Fruit fly (Drosophila melanogaster) whole organism, embryonic: ENCODE results near the gene Grip91.

Source experiments
- Atf3 ChIP-seq: fragments of 200-800 bp; sonication (Bioruptor generic); optimal IDR thresholded peaks from 3 replicates; lab custom pipeline; 2016; ENCODE audit warnings: missing biosample characterization, missing genetic modification characterization
- Bdp1 ChIP-seq: fragments of 200-800 bp; sonication (Bioruptor generic); optimal IDR thresholded peaks from 3 replicates; lab custom pipeline; 2016; ENCODE audit warnings: missing biosample characterization, missing genetic modification characterization
- Blimp-1 ChIP-seq: fragments of 200-800 bp; sonication (Bioruptor generic); optimal IDR thresholded peaks from 3 replicates; lab custom pipeline; 2018; ENCODE audit warnings: missing biosample characterization, missing genetic modification characterization, mild to moderate bottlenecking, moderate library complexity, missing genetic modification reagents
- CG10267 ChIP-seq: fragments of 200-800 bp; sonication (Bioruptor generic); optimal IDR thresholded peaks from 2 replicates; lab custom pipeline; 2018; ENCODE audit warnings: missing biosample characterization, mild to moderate bottlenecking, missing genetic modification characterization, moderate library complexity
- CG10366 ChIP-seq: fragments of 200-800 bp; sonication (Bioruptor generic); IDR thresholded peaks from 2 replicates; pipeline ENCODE4 v1.3.6; 2022; ENCODE audit warnings: missing biosample characterization, missing genetic modification characterization
- CG11695 ChIP-seq: fragments of 200-800 bp; sonication (Bioruptor generic); IDR thresholded peaks from 3 replicates; pipeline ENCODE4 v1.3.6; 2022; ENCODE audit warnings: missing biosample characterization, missing genetic modification characterization
- CG12391 ChIP-seq: fragments of 200-800 bp; sonication (Bioruptor generic); optimal IDR thresholded peaks from 3 replicates; lab custom pipeline; 2018; ENCODE audit warnings: missing biosample characterization, mild to moderate bottlenecking, missing genetic modification characterization, moderate library complexity
- CG12659 ChIP-seq: fragments of 200-800 bp; sonication (Bioruptor generic); optimal IDR thresholded peaks from 3 replicates; lab custom pipeline; 2017; ENCODE audit warnings: mild to moderate bottlenecking, missing biosample characterization, missing genetic modification reagents, missing genetic modification characterization
- CG12744 ChIP-seq: fragments of 200-800 bp; sonication (Bioruptor generic); optimal IDR thresholded peaks from 2 replicates; lab custom pipeline; 2016; ENCODE audit warnings: missing biosample characterization, missing genetic modification characterization
- CG14014 ChIP-seq: fragments of 200-800 bp; sonication (Bioruptor generic); IDR thresholded peaks from 2 replicates; pipeline ENCODE4 v1.3.6; 2022; ENCODE audit warnings: missing biosample characterization, missing genetic modification characterization
- CG14667 ChIP-seq: fragments of 200-800 bp; sonication (Bioruptor generic); IDR thresholded peaks from 2 replicates; pipeline ENCODE4 v1.3.6; 2022; ENCODE audit warnings: missing biosample characterization, missing genetic modification characterization
- CG16813 ChIP-seq: fragments of 200-800 bp; sonication (Bioruptor generic); IDR thresholded peaks from 3 replicates; pipeline ENCODE4 v1.3.6; 2022; ENCODE audit warnings: missing biosample characterization, missing genetic modification characterization; ENCODE audit not compliant: partially characterized antibody
- CG17385 ChIP-seq: fragments of 200-800 bp; sonication (Bioruptor generic); optimal IDR thresholded peaks from 3 replicates; lab custom pipeline; 2018; ENCODE audit warnings: missing biosample characterization, mild to moderate bottlenecking, missing genetic modification characterization
- CG17829 ChIP-seq: fragments of 200-800 bp; optimal IDR thresholded peaks from 2 replicates; lab custom pipeline; 2019; ENCODE audit warnings: missing biosample characterization, mild to moderate bottlenecking, missing genetic modification characterization, moderate library complexity
- CG2120 ChIP-seq: fragments of 200-800 bp; sonication (Bioruptor generic); optimal IDR thresholded peaks from 3 replicates; lab custom pipeline; 2016; ENCODE audit warnings: missing biosample characterization, missing genetic modification characterization
- CG34224 ChIP-seq: fragments of 200-800 bp; sonication (Bioruptor generic); IDR thresholded peaks from 3 replicates; pipeline ENCODE4 v1.3.6; 2022; ENCODE audit warnings: missing biosample characterization, missing genetic modification characterization; ENCODE audit not compliant: partially characterized antibody
- CG3995 ChIP-seq: fragments of 200-800 bp; sonication (Bioruptor generic); optimal IDR thresholded peaks from 3 replicates; lab custom pipeline; 2016; ENCODE audit warnings: missing biosample characterization, missing genetic modification characterization
- CG4707 ChIP-seq: fragments of 200-800 bp; sonication (Bioruptor generic); optimal IDR thresholded peaks from 2 replicates; lab custom pipeline; 2018; ENCODE audit warnings: missing biosample characterization, mild to moderate bottlenecking, missing genetic modification characterization, moderate library complexity
- CG6813 ChIP-seq: fragments of 200-800 bp; sonication (Bioruptor generic); optimal IDR thresholded peaks from 2 replicates; lab custom pipeline; 2017; ENCODE audit warnings: missing biosample characterization, missing genetic modification characterization, mild to moderate bottlenecking, moderate library complexity, missing genetic modification reagents
- CG7786 ChIP-seq: fragments of 200-800 bp; sonication (Bioruptor generic); optimal IDR thresholded peaks from 2 replicates; lab custom pipeline; 2016; ENCODE audit warnings: missing biosample characterization, missing genetic modification characterization
- CG7987 ChIP-seq: fragments of 200-800 bp; sonication (Bioruptor generic); optimal IDR thresholded peaks from 2 replicates; lab custom pipeline; 2018; ENCODE audit warnings: missing biosample characterization, mild to moderate bottlenecking, missing genetic modification characterization, moderate library complexity
- Dll ChIP-seq: fragments of 200-800 bp; sonication (Bioruptor generic); IDR thresholded peaks from 4 replicates; pipeline ENCODE4 v1.3.6; 2022; ENCODE audit warnings: missing biosample characterization, missing genetic modification characterization; ENCODE audit not compliant: partially characterized antibody
- Doc3 ChIP-seq: fragments of 200-800 bp; sonication (Bioruptor generic); IDR thresholded peaks from 3 replicates; pipeline ENCODE4 v1.3.6; 2022; ENCODE audit warnings: missing biosample characterization, missing genetic modification characterization; ENCODE audit not compliant: partially characterized antibody
- Drgx ChIP-seq: fragments of 200-800 bp; sonication (Bioruptor generic); IDR thresholded peaks from 2 replicates; pipeline ENCODE4 v1.3.6; 2022; ENCODE audit warnings: missing biosample characterization, missing genetic modification characterization
- E2f1 ChIP-seq: fragments of 200-800 bp; sonication (Bioruptor generic); IDR thresholded peaks from 2 replicates; pipeline ENCODE4 v1.3.6; 2022; ENCODE audit warnings: missing biosample characterization, missing genetic modification characterization
- HLHmδ ChIP-seq: fragments of 200-800 bp; sonication (Bioruptor generic); optimal IDR thresholded peaks from 2 replicates; lab custom pipeline; 2018; ENCODE audit warnings: missing biosample characterization, mild to moderate bottlenecking, missing genetic modification characterization, moderate library complexity
- Mrtf ChIP-seq: fragments of 200-800 bp; sonication (Bioruptor generic); IDR thresholded peaks from 3 replicates; pipeline ENCODE4 v1.3.6; 2022; ENCODE audit warnings: missing biosample characterization, missing genetic modification characterization
- Nf-YA ChIP-seq: fragments of 200-800 bp; sonication (Bioruptor generic); IDR thresholded peaks from 2 replicates; pipeline ENCODE4 v1.3.6; 2022; ENCODE audit warnings: missing biosample characterization, missing genetic modification characterization
- Opbp ChIP-seq: fragments of 200-800 bp; sonication (Bioruptor generic); IDR thresholded peaks from 3 replicates; pipeline ENCODE4 v1.3.6; 2022; ENCODE audit warnings: missing biosample characterization, missing genetic modification characterization; ENCODE audit not compliant: partially characterized antibody
- Ptx1 ChIP-seq: fragments of 200-800 bp; sonication (Bioruptor generic); IDR thresholded peaks from 2 replicates; pipeline ENCODE4 v1.3.6; 2022; ENCODE audit warnings: missing biosample characterization, missing genetic modification characterization
- Scr ChIP-seq: fragments of 200-800 bp; sonication (Bioruptor generic); IDR thresholded peaks from 2 replicates; pipeline ENCODE4 v1.3.6; 2022; ENCODE audit warnings: missing biosample characterization, missing genetic modification characterization; ENCODE audit not compliant: partially characterized antibody
- Spps ChIP-seq: fragments of 200-800 bp; sonication (Bioruptor generic); optimal IDR thresholded peaks from 2 replicates; lab custom pipeline; 2018; ENCODE audit warnings: missing biosample characterization, mild to moderate bottlenecking, missing genetic modification characterization
- cg ChIP-seq: fragments of 200-800 bp; sonication (Bioruptor generic); optimal IDR thresholded peaks from 3 replicates; lab custom pipeline; 2019; ENCODE audit warnings: missing biosample characterization, mild to moderate bottlenecking, missing genetic modification characterization, moderate library complexity
- chn ChIP-seq: fragments of 200-800 bp; sonication (Bioruptor generic); optimal IDR thresholded peaks from 2 replicates; lab custom pipeline; 2016; ENCODE audit warnings: missing biosample characterization, missing genetic modification characterization
- crol ChIP-seq: fragments of 200-800 bp; sonication (Bioruptor generic); IDR thresholded peaks from 2 replicates; pipeline ENCODE4 v1.3.6; 2022; ENCODE audit warnings: missing biosample characterization, missing genetic modification characterization
- dati ChIP-seq: fragments of 200-800 bp; sonication (Bioruptor generic); IDR thresholded peaks from 2 replicates; pipeline ENCODE4 v1.3.6; 2022; ENCODE audit warnings: missing biosample characterization, missing genetic modification characterization
- fu2 ChIP-seq: fragments of 200-800 bp; sonication (Bioruptor generic); optimal IDR thresholded peaks from 2 replicates; lab custom pipeline; 2016; ENCODE audit warnings: missing biosample characterization, missing genetic modification characterization
- gcm ChIP-seq: fragments of 200-800 bp; sonication (Bioruptor generic); optimal IDR thresholded peaks from 2 replicates; lab custom pipeline; 2019; ENCODE audit warnings: missing biosample characterization, mild to moderate bottlenecking, missing genetic modification characterization, moderate library complexity
- gfzf ChIP-seq: fragments of 200-800 bp; sonication (Bioruptor generic); optimal IDR thresholded peaks from 2 replicates; lab custom pipeline; 2016; ENCODE audit warnings: missing biosample characterization, mild to moderate bottlenecking, missing genetic modification characterization, moderate library complexity
- lilli ChIP-seq: fragments of 200-800 bp; sonication (Bioruptor generic); optimal IDR thresholded peaks from 3 replicates; lab custom pipeline; 2016; ENCODE audit warnings: missing biosample characterization, missing genetic modification characterization
- nom ChIP-seq: fragments of 200-800 bp; sonication (Bioruptor generic); optimal IDR thresholded peaks from 2 replicates; lab custom pipeline; 2017; ENCODE audit warnings: missing biosample characterization, missing genetic modification characterization, mild to moderate bottlenecking, moderate library complexity, missing genetic modification reagents
- odd ChIP-seq: fragments of 200-800 bp; sonication (Bioruptor generic); optimal IDR thresholded peaks from 2 replicates; lab custom pipeline; 2017; ENCODE audit warnings: missing biosample characterization, mild to moderate bottlenecking, missing genetic modification characterization
- pb ChIP-seq: fragments of 200-800 bp; sonication (Bioruptor generic); optimal IDR thresholded peaks from 3 replicates; lab custom pipeline; 2016; ENCODE audit warnings: missing biosample characterization, missing genetic modification characterization
- phol ChIP-seq: fragments of 200-800 bp; sonication (Bioruptor generic); optimal IDR thresholded peaks from 3 replicates; lab custom pipeline; 2018; ENCODE audit warnings: missing biosample characterization, mild to moderate bottlenecking, missing genetic modification characterization, moderate library complexity
- pita ChIP-seq: fragments of 200-800 bp; sonication (Bioruptor generic); optimal IDR thresholded peaks from 2 replicates; lab custom pipeline; 2017; ENCODE audit warnings: missing biosample characterization, mild to moderate bottlenecking, missing genetic modification characterization
- psq ChIP-seq: fragments of 200-800 bp; sonication (Bioruptor generic); optimal IDR thresholded peaks from 2 replicates; lab custom pipeline; 2017; ENCODE audit warnings: missing biosample characterization, missing genetic modification characterization
- row ChIP-seq: fragments of 200-800 bp; sonication (Bioruptor generic); IDR thresholded peaks from 3 replicates; pipeline ENCODE4 v1.3.6; 2022; ENCODE audit warnings: missing biosample characterization, missing genetic modification characterization
- scrt ChIP-seq: fragments of 200-800 bp; sonication (Bioruptor generic); optimal IDR thresholded peaks from 2 replicates; lab custom pipeline; 2018; ENCODE audit warnings: missing biosample characterization, mild to moderate bottlenecking, missing genetic modification characterization, moderate library complexity
- stwl ChIP-seq: fragments of 200-800 bp; sonication (Bioruptor generic); optimal IDR thresholded peaks from 3 replicates; lab custom pipeline; 2018; ENCODE audit warnings: missing biosample characterization, mild to moderate bottlenecking, missing genetic modification characterization, moderate library complexity
- tin ChIP-seq: fragments of 200-800 bp; sonication (Bioruptor generic); optimal IDR thresholded peaks from 3 replicates; lab custom pipeline; 2016; ENCODE audit warnings: missing biosample characterization, missing genetic modification characterization
- toy ChIP-seq: fragments of 200-800 bp; sonication (Bioruptor generic); IDR thresholded peaks from 2 replicates; pipeline ENCODE4 v1.3.6; 2022; ENCODE audit warnings: missing biosample characterization, missing genetic modification characterization
- zf30C ChIP-seq: fragments of 200-800 bp; sonication (Bioruptor generic); optimal IDR thresholded peaks from 3 replicates; lab custom pipeline; 2018; ENCODE audit warnings: missing biosample characterization, mild to moderate bottlenecking, missing genetic modification characterization

Gene Grip91

DNA sequence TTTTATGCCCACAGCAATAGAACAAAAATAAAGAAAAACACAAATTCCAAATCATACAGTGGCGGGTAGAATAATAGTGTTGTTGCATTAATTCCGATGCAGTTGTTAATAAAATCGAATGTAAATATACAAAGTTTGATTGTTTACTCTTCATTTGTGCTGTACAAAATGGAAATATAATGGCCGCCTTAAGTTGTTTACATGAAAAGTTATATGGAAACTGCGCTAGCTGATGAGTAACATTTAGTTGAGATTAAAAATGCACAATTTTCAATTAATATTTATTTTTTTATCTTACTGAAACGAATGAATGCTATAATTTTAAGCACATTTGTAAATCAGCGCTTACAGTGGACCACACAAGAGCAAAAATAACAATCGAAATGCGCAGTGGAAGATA is 9.6 kb downstream of the Grip91 start (continued):
- TF ChIP-seq fu2 (GFP tag; lab: Kevin White, UChicago) (no peak), CG11695 (GFP tag; lab: Robert Waterston, UW) (peak; percentile 56; the same call in 2 of the 3 replicates), Spps (tag; lab: Kevin White, UChicago) (no peak), Bdp1 (no peak), Mrtf (GFP tag; lab: Robert Waterston, UW) (no peak), cg (no peak), CG17385 (GFP tag; lab: Kevin White, UChicago) (peak; percentile 21), CG17829 (tag; lab: Kevin White, UChicago) (peak; percentile 19), crol (no peak), Scr (GFP tag; lab: Robert Waterston, UW) (no peak), CG14014 (GFP tag; lab: Robert Waterston, UW) (0 out of 2 replicates have a peak, but pooled peaks have one; percentile 12), nom (GFP tag; lab: Kevin White, UChicago) (no peak), dati (GFP tag; lab: Robert Waterston, UW) (no peak), lilli (GFP tag; lab: Kevin White, UChicago) (peak; percentile 13), pb (GFP tag; lab: Kevin White, UChicago) (no peak), stwl (no peak), CG12659 (peak; percentile 8), Nf-YA (GFP tag; lab: Robert Waterston, UW) (no peak), Drgx (GFP tag; lab: Robert Waterston, UW) (peak; percentile 60), CG10366 (GFP tag; lab: Robert Waterston, UW) (no peak), CG7786 (GFP tag; lab: Kevin White, UChicago) (no peak), Atf3 (GFP tag; lab: Kevin White, UChicago) (no peak), CG10267 (peak; percentile 21), Ptx1 (GFP tag; lab: Robert Waterston, UW) (peak; percentile 20; the same call in 1 of the 2 replicates), HLHmδ (GFP tag; lab: Kevin White, UChicago) (no peak), E2f1 (GFP tag; lab: Robert Waterston, UW) (no peak), CG4707 (GFP tag; lab: Kevin White, UChicago) (no peak), gcm (no peak), pita (no peak), CG14667 (GFP tag; lab: Robert Waterston, UW) (no peak), phol (tag; lab: Kevin White, UChicago) (peak; percentile 25), scrt (GFP tag; lab: Kevin White, UChicago) (no peak), Blimp-1 (GFP tag; lab: Kevin White, UChicago) (no peak), zf30C (GFP tag; lab: Kevin White, UChicago) (no peak), tin (no peak), CG2120 (GFP tag; lab: Kevin White, UChicago) (peak; percentile 24), psq (GFP tag; lab: Kevin White, UChicago) (no peak), CG12744 (GFP tag; lab: Kevin White, UChicago) (no peak)

dm6 chrX:13721934-13722333 is 22.5 kb downstream of the Grip91 start, which contains the start of the genes Mrgn1 and mus101:
TSS of gene Mrgn1 (minus strand) at chrX:13721977.
TSS of gene mus101 (plus strand) at chrX:13722246.
- TF ChIP-seq CG3995 (GFP tag; lab: Kevin White, UChicago), result peak; percentile 59
- no peak for TF ChIP-seq CG6813 (GFP tag; lab: Kevin White, UChicago)
- TF ChIP-seq CG16813 (GFP tag; lab: Robert Waterston, UW), result peak; percentile 79
- TF ChIP-seq Doc3 (GFP tag; lab: Robert Waterston, UW), result peak; percentile 74
- TF ChIP-seq chn, result no peak
- peak; percentile 50; the same call in 2 of the 3 replicates for TF ChIP-seq Opbp (GFP tag; lab: Robert Waterston, UW)
- TF ChIP-seq odd, result no peak
- peak; percentile 58 for TF ChIP-seq psq (GFP tag; lab: Kevin White, UChicago)
- no peak for TF ChIP-seq CG7987 (GFP tag; lab: Kevin White, UChicago)
- peak; percentile 55 for TF ChIP-seq CG12391 (tag; lab: Kevin White, UChicago)
- TF ChIP-seq gfzf (GFP tag; lab: Kevin White, UChicago), result peak; percentile 23
- peak; percentile 93 for TF ChIP-seq Dll
- TF ChIP-seq CG34224, result peak; percentile 77
- TF ChIP-seq toy (GFP tag; lab: Robert Waterston, UW), result no peak
- peak; percentile 40; the same call in 1 of the 3 replicates for TF ChIP-seq row
